Worm (Caenorhabditis elegans): Measurements from ENCODE around the gene kdin-1.
A peak's percentile ranks its signal among the peaks of the same experiment; 100 is the strongest.

kdin-1 gene

ce11 chrIV:11080823-11081285 lies 42.4 kb downstream of the kdin-1 start, which contains the start of gene atg-7 (continued):
- no peak for TF ChIP-seq set-16 (GFP tag; IDR thresholded peaks at IDR 0.05)
- no peak for TF ChIP-seq F10B5.3 (tag; optimal IDR thresholded peaks at IDR 0.05)
- no peak for TF ChIP-seq snpc-1.2 (GFP tag; IDR thresholded peaks at IDR 0.05)

ce11 chrIV:11082153-11082552 lies 43.7 kb downstream of the kdin-1 start, which contains the start of gene let-70:
TSS of gene let-70 (minus strand) at chrIV:11082253.
- no peak for TF ChIP-seq nhr-102 (tag; optimal IDR thresholded peaks at IDR 0.05)
- TF ChIP-seq arid-1 (GFP tag; conservative IDR thresholded peaks at IDR 0.05), result 0 out of 2 replicates have a peak, but pooled peaks have one; percentile 20
- 0 out of 2 replicates have a peak, but pooled peaks have one; percentile 5 for TF ChIP-seq mdt-29 (GFP tag; IDR thresholded peaks at IDR 0.05)
- peak; percentile 10 for TF ChIP-seq zip-2 (tag; optimal IDR thresholded peaks at IDR 0.05)
- TF ChIP-seq egl-43 (GFP tag; IDR thresholded peaks at IDR 0.05), result 0 out of 2 replicates have a peak, but pooled peaks have one; percentile 30
- 0 out of 2 replicates have a peak, but pooled peaks have one; percentile 2 for TF ChIP-seq pha-4 (GFP tag; IDR thresholded peaks at IDR 0.05)
- no peak for TF ChIP-seq pha-4 (tag; optimal IDR thresholded peaks at IDR 0.05)
- TF ChIP-seq unc-39 (tag; optimal IDR thresholded peaks at IDR 0.05), result no peak
- peak; percentile 90 for TF ChIP-seq aha-1 (tag)
- no peak for TF ChIP-seq fos-1 (tag; optimal IDR thresholded peaks at IDR 0.05)
- peak; percentile 18 for TF ChIP-seq ceh-28 (tag; optimal IDR thresholded peaks at IDR 0.05)
- no peak for TF ChIP-seq Y5F2A.4 (GFP tag; optimal IDR thresholded peaks at IDR 0.05)

ce11 chrIV:11082789-11083235 lies 44.4 kb downstream of the kdin-1 start:
- peak; percentile 82 for TF ChIP-seq pha-4 (GFP tag; IDR thresholded peaks at IDR 0.05)
- TF ChIP-seq pha-4 (tag; optimal IDR thresholded peaks at IDR 0.05), result no peak
- peak; percentile 53 for TF ChIP-seq arid-1 (GFP tag; conservative IDR thresholded peaks at IDR 0.05)
- peak; percentile 83 for TF ChIP-seq gei-8 (GFP tag; optimal IDR thresholded peaks at IDR 0.05)
- no peak for TF ChIP-seq cey-2 (tag; optimal IDR thresholded peaks at IDR 0.05; ENCODE audit: borderline replicate concordance, insufficient read depth)
- TF ChIP-seq F26F4.8 (GFP tag; conservative IDR thresholded peaks at IDR 0.05), result no peak
- peak; percentile 38; the same call in 1 of the 2 replicates for TF ChIP-seq snpc-1.2 (GFP tag; IDR thresholded peaks at IDR 0.05)
- TF ChIP-seq sdz-12 (GFP tag; optimal IDR thresholded peaks at IDR 0.05), result peak; percentile 67
- TF ChIP-seq ztf-11 (tag; optimal IDR thresholded peaks at IDR 0.05), result no peak
- no peak for TF ChIP-seq nhr-41 (GFP tag; IDR thresholded peaks at IDR 0.05)
- TF ChIP-seq snpc-4 (tag; optimal IDR thresholded peaks at IDR 0.05), result no peak
- TF ChIP-seq D1046.2 (GFP tag; IDR thresholded peaks at IDR 0.05), result no peak
- TF ChIP-seq duxl-1 (tag; optimal IDR thresholded peaks at IDR 0.05; ENCODE audit: poor library complexity), result peak; percentile 69
- TF ChIP-seq php-3 (GFP tag; IDR thresholded peaks at IDR 0.05), result 0 out of 2 replicates have a peak, but pooled peaks have one; percentile 26
- TF ChIP-seq nhr-11 (tag; optimal IDR thresholded peaks at IDR 0.05), result peak; percentile 96
- TF ChIP-seq Y48G9A.11 (GFP tag; IDR thresholded peaks at IDR 0.05), result no peak
- TF ChIP-seq fkh-10 (GFP tag; optimal IDR thresholded peaks at IDR 0.05), result peak; percentile 87
- TF ChIP-seq rbr-2 (tag; optimal IDR thresholded peaks at IDR 0.05), result peak; percentile 96
- peak; percentile 48 for TF ChIP-seq unc-39 (tag; optimal IDR thresholded peaks at IDR 0.05)
- peak; percentile 4 for TF ChIP-seq zip-2 (tag; optimal IDR thresholded peaks at IDR 0.05)
- peak; percentile 96 for TF ChIP-seq mep-1 (tag; optimal IDR thresholded peaks at IDR 0.05)
- TF ChIP-seq unc-62 (GFP tag; optimal IDR thresholded peaks at IDR 0.05 in 1 of 2), result peak; percentile 21 to 100
- TF ChIP-seq unc-62 (tag; optimal IDR thresholded peaks at IDR 0.05), result no peak
- TF ChIP-seq daf-12 (tag; optimal IDR thresholded peaks at IDR 0.05), result peak; percentile 13
- TF ChIP-seq dpl-1 (GFP tag; optimal IDR thresholded peaks at IDR 0.05), result peak; percentile 65
- peak; percentile 76; the same call in 1 of the 2 replicates for TF ChIP-seq mdt-29 (GFP tag; IDR thresholded peaks at IDR 0.05)
- no peak for TF ChIP-seq Y105C5A.15 (GFP tag; IDR thresholded peaks at IDR 0.05)
- no peak for TF ChIP-seq F10B5.3 (tag; optimal IDR thresholded peaks at IDR 0.05)
- peak; percentile 82 for TF ChIP-seq ztf-7 (tag; optimal IDR thresholded peaks at IDR 0.05)
- peak; percentile 92 for TF ChIP-seq spr-1 (tag; optimal IDR thresholded peaks at IDR 0.05)
- peak; percentile 91 for TF ChIP-seq nhr-48 (tag; optimal IDR thresholded peaks at IDR 0.05)
- TF ChIP-seq ctbp-1 (GFP tag; IDR thresholded peaks at IDR 0.05), result peak; percentile 86
- 0 out of 2 replicates have a peak, but pooled peaks have one; percentile 23 for TF ChIP-seq zfp-3 (GFP tag; conservative IDR thresholded peaks at IDR 0.05)
- no peak for TF ChIP-seq F49E8.2 (tag; optimal IDR thresholded peaks at IDR 0.05; ENCODE audit: borderline replicate concordance)
- peak; percentile 99 for TF ChIP-seq aha-1 (tag)
- peak; percentile 78 for TF ChIP-seq set-16 (GFP tag; IDR thresholded peaks at IDR 0.05)
- peak; percentile 38 for TF ChIP-seq nhr-237 (tag; optimal IDR thresholded peaks at IDR 0.05)
- peak; percentile 72 for TF ChIP-seq lin-13 (GFP tag; optimal IDR thresholded peaks at IDR 0.05)
- TF ChIP-seq tra-1 (GFP tag; IDR thresholded peaks at IDR 0.05), result peak; percentile 76
- no peak for TF ChIP-seq tag-97 (GFP tag; IDR thresholded peaks at IDR 0.05)
- TF ChIP-seq madf-5 (GFP tag; IDR thresholded peaks at IDR 0.05), result no peak
